Fruit fly (Drosophila melanogaster): ENCODE data around the gene CG4199.

The CG4199 gene

DNA sequence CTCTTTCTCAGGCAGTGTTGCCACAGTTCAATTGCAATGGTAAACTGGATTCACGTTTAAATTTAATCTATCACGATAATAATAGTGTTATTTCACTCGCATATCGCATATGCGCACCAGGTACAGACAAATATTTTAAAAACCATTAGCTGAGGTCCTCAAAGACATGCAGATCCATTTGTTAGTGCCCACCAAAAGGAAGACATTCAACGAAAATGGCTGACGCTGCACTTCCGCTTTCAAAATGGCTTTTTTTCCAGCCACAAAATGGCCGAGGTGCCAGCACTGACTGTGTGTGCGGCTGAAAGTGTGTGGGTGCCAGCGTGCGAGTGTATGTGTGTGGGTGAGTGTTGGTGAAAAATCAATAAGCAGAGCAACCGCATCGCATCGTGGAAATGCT, 12.2 kb downstream of the CG4199 start (continued):
- TF ChIP-seq Nf-YA (GFP tag; IDR thresholded peaks at IDR 0.05), result no peak
- no peak for TF ChIP-seq amos (GFP tag; IDR thresholded peaks at IDR 0.05; ENCODE audit: partially characterized antibody)
- 0 out of 3 replicates have a peak, but pooled peaks have one; percentile 46 for TF ChIP-seq so (GFP tag; IDR thresholded peaks at IDR 0.05)
- no peak for TF ChIP-seq pita (GFP tag; optimal IDR thresholded peaks at IDR 0.05)
- no peak for TF ChIP-seq tx (GFP tag; optimal IDR thresholded peaks at IDR 0.05)
- TF ChIP-seq chinmo (GFP tag; IDR thresholded peaks at IDR 0.05; ENCODE audit: partially characterized antibody), result 0 out of 4 replicates have a peak, but pooled peaks have one; percentile 46
- TF ChIP-seq CG6689 (GFP tag; IDR thresholded peaks at IDR 0.05), result no peak
- TF ChIP-seq scrt (GFP tag; optimal IDR thresholded peaks at IDR 0.05), result peak; percentile 34
- no peak for TF ChIP-seq Sox100B (GFP tag; optimal IDR thresholded peaks at IDR 0.05)
- peak; percentile 57 for TF ChIP-seq odd (GFP tag; optimal IDR thresholded peaks at IDR 0.05)
- peak; percentile 7 for TF ChIP-seq CG6683 (GFP tag; optimal IDR thresholded peaks at IDR 0.05)
- no peak for TF ChIP-seq CG1647 (GFP tag; optimal IDR thresholded peaks at IDR 0.05)
- peak; percentile 20 for TF ChIP-seq CG15696 (tag; optimal IDR thresholded peaks at IDR 0.05)
- no peak for TF ChIP-seq CG13123 (GFP tag; optimal IDR thresholded peaks at IDR 0.05)
- TF ChIP-seq btn (GFP tag; optimal IDR thresholded peaks at IDR 0.05), result no peak
- TF ChIP-seq CG10979 (tag; optimal IDR thresholded peaks at IDR 0.05), result peak; percentile 39
- 0 out of 2 replicates have a peak, but pooled peaks have one; percentile 15 for TF ChIP-seq CG17328 (GFP tag; IDR thresholded peaks at IDR 0.05)
- TF ChIP-seq dati (GFP tag; IDR thresholded peaks at IDR 0.05), result no peak
- TF ChIP-seq ac (GFP tag; optimal IDR thresholded peaks at IDR 0.05), result peak; percentile 5
- TF ChIP-seq CG14965 (GFP tag; optimal IDR thresholded peaks at IDR 0.05; ENCODE audit: borderline replicate concordance), result no peak
- TF ChIP-seq CG2889 (GFP tag; IDR thresholded peaks at IDR 0.05), result no peak
- no peak for TF ChIP-seq ems (GFP tag; optimal IDR thresholded peaks at IDR 0.05)
- TF ChIP-seq Camta (GFP tag; optimal IDR thresholded peaks at IDR 0.05), result no peak
- peak; percentile 79 for TF ChIP-seq sr (GFP tag; IDR thresholded peaks at IDR 0.05)
- TF ChIP-seq CG1233 (GFP tag; optimal IDR thresholded peaks at IDR 0.05), result peak; percentile 66
- TF ChIP-seq trh (GFP tag; optimal IDR thresholded peaks at IDR 0.05), result no peak
- TF ChIP-seq croc (GFP tag; conservative IDR thresholded peaks at IDR 0.05), result 0 out of 3 replicates have a peak, but pooled peaks have one; percentile 12
- peak; percentile 32; the same call in 1 of the 2 replicates for TF ChIP-seq Rfx (GFP tag; IDR thresholded peaks at IDR 0.05)
- TF ChIP-seq CG3847 (GFP tag; IDR thresholded peaks at IDR 0.05), result no peak
- no peak for TF ChIP-seq Sin3A (optimal IDR thresholded peaks at IDR 0.05)
- no peak for TF ChIP-seq CG8281 (tag; optimal IDR thresholded peaks at IDR 0.05)
- no peak for TF ChIP-seq NK7.1 (GFP tag; optimal IDR thresholded peaks at IDR 0.05)
- no peak for TF ChIP-seq CG12744 (GFP tag; optimal IDR thresholded peaks at IDR 0.05)
- peak; percentile 10 for TF ChIP-seq dmrt11E (tag; optimal IDR thresholded peaks at IDR 0.05)
- no peak for TF ChIP-seq fd102C (GFP tag; optimal IDR thresholded peaks at IDR 0.05)
- TF ChIP-seq sob (GFP tag; IDR thresholded peaks at IDR 0.05), result 0 out of 2 replicates have a peak, but pooled peaks have one; percentile 34
- TF ChIP-seq nerfin-1 (tag; optimal IDR thresholded peaks at IDR 0.05), result peak; percentile 66
- TF ChIP-seq H15 (GFP tag; IDR thresholded peaks at IDR 0.05), result no peak
- TF ChIP-seq gro (GFP tag; optimal IDR thresholded peaks at IDR 0.05), result no peak
- TF ChIP-seq run (tag; optimal IDR thresholded peaks at IDR 0.05), result no peak
- peak; percentile 39 for TF ChIP-seq CG2116 (GFP tag; optimal IDR thresholded peaks at IDR 0.05)
- no peak for TF ChIP-seq Mad (GFP tag; optimal IDR thresholded peaks at IDR 0.05)
- no peak for TF ChIP-seq hbn (GFP tag; IDR thresholded peaks at IDR 0.05; ENCODE audit: partially characterized antibody)
- peak; percentile 2 for TF ChIP-seq mirr (GFP tag; optimal IDR thresholded peaks at IDR 0.05)
- TF ChIP-seq Opbp (GFP tag; IDR thresholded peaks at IDR 0.05; ENCODE audit: partially characterized antibody), result no peak
- TF ChIP-seq CG14014 (GFP tag; IDR thresholded peaks at IDR 0.05), result no peak
- TF ChIP-seq Dbx (GFP tag; IDR thresholded peaks at IDR 0.05), result no peak
- no peak for TF ChIP-seq pfk (GFP tag; optimal IDR thresholded peaks at IDR 0.05)
- TF ChIP-seq BEAF-32 (GFP tag; optimal IDR thresholded peaks at IDR 0.05), result no peak
- TF ChIP-seq Kr (GFP tag; optimal IDR thresholded peaks at IDR 0.05), result no peak
- no peak for TF ChIP-seq CG1792 (GFP tag; optimal IDR thresholded peaks at IDR 0.05)
- TF ChIP-seq Six4 (GFP tag; optimal IDR thresholded peaks at IDR 0.05), result peak; percentile 2

All from whole organism, embryonic.